Worm (Caenorhabditis elegans) whole organism, L1 larva: Measurements from ENCODE around the gene C30A5.10.

Experiments
- C34B4.2 ChIP-seq: sonication (generic microtip); optimal IDR thresholded peaks from 2 replicates; lab custom pipeline; 2017; ENCODE audit warnings: mild to moderate bottlenecking, missing genetic modification characterization, missing compliant biosample characterization
- F16B12.6 ChIP-seq: fragments of 150-350 bp; optimal IDR thresholded peaks from 2 replicates; lab custom pipeline; 2014; ENCODE audit warnings: missing biosample characterization, missing genetic modification characterization
- Y116A8C.19 ChIP-seq: sonication (generic microtip); optimal IDR thresholded peaks from 2 replicates; lab custom pipeline; 2016; ENCODE audit warnings: missing compliant biosample characterization, missing genetic modification characterization, borderline replicate concordance
- alr-1 ChIP-seq: fragments of 200-800 bp; sonication (Bioruptor generic); optimal IDR thresholded peaks from 2 replicates; lab custom pipeline; 2018; ENCODE audit warnings: borderline replicate concordance, mild to moderate bottlenecking, missing genetic modification characterization, missing compliant biosample characterization
- aly-2 ChIP-seq: fragments of 150-350 bp; optimal IDR thresholded peaks from 2 replicates; lab custom pipeline; 2014; ENCODE audit warnings: missing biosample characterization, missing genetic modification characterization
- ama-1 ChIP-seq: fragments of 150-350 bp; optimal IDR thresholded peaks from 2 replicates; lab custom pipeline; 2014
- blmp-1 ChIP-seq: fragments of 150-350 bp; optimal IDR thresholded peaks from 2 replicates; lab custom pipeline; 2014; ENCODE audit warnings: missing biosample characterization, missing genetic modification characterization
- ceh-8 ChIP-seq: fragments of 200-800 bp; sonication (Bioruptor generic); optimal IDR thresholded peaks from 2 replicates; lab custom pipeline; 2018; ENCODE audit warnings: mild to moderate bottlenecking, missing genetic modification characterization, moderate library complexity, missing compliant biosample characterization
- ceh-82 ChIP-seq, 3 experiments: fragments of 150-350 bp in 1 of 3; sonication (generic microtip) in 2 of 3; optimal IDR thresholded peaks; 2 replicates each; lab custom pipeline; 2014 to 2017; ENCODE audit warnings: missing biosample characterization in 3 of 3, missing genetic modification characterization in 3 of 3
- dsc-1 ChIP-seq: sonication (generic microtip); optimal IDR thresholded peaks from 2 replicates; lab custom pipeline; 2016; ENCODE audit warnings: mild to moderate bottlenecking, missing genetic modification characterization, missing compliant biosample characterization
- efl-1 ChIP-seq, 4 experiments: fragments of 150-350 bp; optimal IDR thresholded peaks in 3 of 4; peaks in 1 of 4; 1 replicate in 1 of 4; 2 replicates in 3 of 4; lab custom pipeline; 2014; ENCODE audit warnings: missing biosample characterization in 2 of 4, missing genetic modification characterization in 2 of 4, missing genetic modification reagents in 2 of 4
- egl-27 ChIP-seq, 2 experiments: fragments of 150-350 bp in 1 of 2; sonication (generic microtip); optimal IDR thresholded peaks; 3 replicates each; lab custom pipeline; 2017 to 2018; ENCODE audit warnings: missing biosample characterization in 2 of 2, missing genetic modification characterization in 2 of 2, missing genetic modification reagents in 2 of 2
- elt-2 ChIP-seq: sonication (generic microtip); optimal IDR thresholded peaks from 2 replicates; lab custom pipeline; 2016; ENCODE audit warnings: missing genetic modification characterization, mild to moderate bottlenecking, inconsistent platforms, missing compliant biosample characterization, missing genetic modification reagents
- elt-3 ChIP-seq, 6 experiments: fragments of 150-350 bp in 1 of 6; sonication (generic microtip); optimal IDR thresholded peaks; 2 replicates each; lab custom pipeline; 2017 to 2018; ENCODE audit warnings: missing biosample characterization in 6 of 6, missing genetic modification characterization in 6 of 6, inconsistent platforms in 1 of 6
- ets-5 ChIP-seq: fragments of 200-800 bp; sonication (Bioruptor generic); IDR thresholded peaks from 2 replicates; pipeline ENCODE4 v1.3.6; 2022; ENCODE audit warnings: missing genetic modification characterization, missing compliant biosample characterization
- fos-1 ChIP-seq: fragments of 150-350 bp; optimal IDR thresholded peaks from 2 replicates; lab custom pipeline; 2014; ENCODE audit warnings: missing biosample characterization, missing genetic modification characterization
- grh-1 ChIP-seq: fragments of 200-800 bp; sonication (Bioruptor generic); IDR thresholded peaks from 2 replicates; pipeline ENCODE4 v1.3.6; 2022; ENCODE audit warnings: missing genetic modification reagents, missing genetic modification characterization, missing compliant biosample characterization
- hpl-2 ChIP-seq: fragments of 150-350 bp; optimal IDR thresholded peaks from 2 replicates; lab custom pipeline; 2014; ENCODE audit warnings: missing biosample characterization, missing genetic modification reagents, missing genetic modification characterization
- irx-1 ChIP-seq: sonication (generic microtip); optimal IDR thresholded peaks from 2 replicates; lab custom pipeline; 2016; ENCODE audit warnings: missing genetic modification characterization, missing compliant biosample characterization
- isw-1 ChIP-seq: fragments of 200-800 bp; sonication (Bioruptor generic); IDR thresholded peaks from 2 replicates; pipeline ENCODE4 v1.3.6; 2022; ENCODE audit warnings: missing genetic modification characterization, missing compliant biosample characterization
- lin-14 ChIP-seq: fragments of 200-800 bp; sonication (Bioruptor generic); optimal IDR thresholded peaks from 2 replicates; lab custom pipeline; 2018; ENCODE audit warnings: mild to moderate bottlenecking, missing genetic modification characterization, moderate library complexity, missing compliant biosample characterization
- lin-35 ChIP-seq, 2 experiments: fragments of 150-350 bp; optimal IDR thresholded peaks; 2 replicates each; lab custom pipeline; 2014; ENCODE audit warnings: missing biosample characterization in 2 of 2, missing genetic modification characterization in 2 of 2, missing genetic modification reagents in 2 of 2
- lin-39 ChIP-seq: fragments of 150-350 bp; optimal IDR thresholded peaks from 2 replicates; lab custom pipeline; 2014; ENCODE audit warnings: missing biosample characterization, missing genetic modification reagents, missing genetic modification characterization
- lir-3 ChIP-seq: sonication (generic microtip); optimal IDR thresholded peaks from 2 replicates; lab custom pipeline; 2016; ENCODE audit warnings: mild to moderate bottlenecking, missing genetic modification characterization, moderate library complexity, missing compliant biosample characterization; ENCODE audit not compliant: poor library complexity
- mdl-1 ChIP-seq, 2 experiments: fragments of 150-350 bp; optimal IDR thresholded peaks; 2 replicates each; lab custom pipeline; 2014 to 2017; ENCODE audit warnings: missing biosample characterization in 2 of 2, missing genetic modification characterization in 2 of 2, inconsistent platforms in 1 of 2
- mef-2 ChIP-seq: fragments of 150-350 bp; optimal IDR thresholded peaks from 2 replicates; lab custom pipeline; 2014; ENCODE audit warnings: missing biosample characterization, missing genetic modification characterization
- nhr-12 ChIP-seq: sonication (generic microtip); optimal IDR thresholded peaks from 2 replicates; lab custom pipeline; 2017; ENCODE audit warnings: missing biosample characterization, missing genetic modification characterization
- nhr-19 ChIP-seq: fragments of 200-800 bp; sonication (Bioruptor generic); conservative IDR thresholded peaks from 2 replicates; pipeline ENCODE4 v1.3.6; 2022; ENCODE audit warnings: missing genetic modification characterization, missing compliant biosample characterization
- nhr-20 ChIP-seq: sonication (generic microtip); optimal IDR thresholded peaks from 2 replicates; lab custom pipeline; 2016; ENCODE audit warnings: mild to moderate bottlenecking, missing genetic modification characterization, missing compliant biosample characterization
- nhr-237 ChIP-seq: fragments of 150-350 bp; optimal IDR thresholded peaks from 2 replicates; lab custom pipeline; 2014; ENCODE audit warnings: missing biosample characterization, missing genetic modification characterization
- nhr-28 ChIP-seq: fragments of 150-350 bp; optimal IDR thresholded peaks from 2 replicates; lab custom pipeline; 2014; ENCODE audit warnings: missing biosample characterization, missing genetic modification characterization
- nhr-47 ChIP-seq: sonication (generic microtip); optimal IDR thresholded peaks from 2 replicates; lab custom pipeline; 2016; ENCODE audit warnings: mild to moderate bottlenecking, missing genetic modification characterization, moderate library complexity, missing compliant biosample characterization
- nhr-71 ChIP-seq: sonication (generic microtip); optimal IDR thresholded peaks from 2 replicates; lab custom pipeline; 2016; ENCODE audit warnings: mild to moderate bottlenecking, missing genetic modification characterization, moderate library complexity, missing compliant biosample characterization
- nhr-76 ChIP-seq: sonication (generic microtip); optimal IDR thresholded peaks from 2 replicates; lab custom pipeline; 2017; ENCODE audit warnings: missing biosample characterization, missing genetic modification characterization
- nhr-84 ChIP-seq: sonication (generic microtip); optimal IDR thresholded peaks from 2 replicates; lab custom pipeline; 2017; ENCODE audit warnings: missing biosample characterization, missing genetic modification characterization
- nhr-85 ChIP-seq: sonication (generic microtip); peaks from one replicate; lab custom pipeline; 2016; ENCODE audit warnings: missing genetic modification characterization, inconsistent platforms, missing compliant biosample characterization
- nhr-90 ChIP-seq: sonication (generic microtip); optimal IDR thresholded peaks from 2 replicates; lab custom pipeline; 2016; ENCODE audit warnings: mild to moderate bottlenecking, missing genetic modification characterization, missing compliant biosample characterization; ENCODE audit not compliant: poor library complexity
- pag-3 ChIP-seq: sonication (generic microtip); optimal IDR thresholded peaks from 2 replicates; lab custom pipeline; 2017; ENCODE audit warnings: missing genetic modification characterization, mild to moderate bottlenecking, missing compliant biosample characterization, antibody characterized with exemption, borderline replicate concordance; ENCODE audit not compliant: insufficient read depth
- pax-3 ChIP-seq: fragments of 200-800 bp; sonication (Bioruptor generic); optimal IDR thresholded peaks from 2 replicates; lab custom pipeline; 2018; ENCODE audit warnings: mild to moderate bottlenecking, missing genetic modification characterization, moderate library complexity, missing compliant biosample characterization
- skn-1 ChIP-seq: fragments of 150-350 bp; optimal IDR thresholded peaks from 2 replicates; lab custom pipeline; 2014; ENCODE audit warnings: missing biosample characterization, missing genetic modification characterization
- snpc-4 ChIP-seq: fragments of 150-350 bp; optimal IDR thresholded peaks from 2 replicates; lab custom pipeline; 2014; ENCODE audit warnings: missing biosample characterization, missing genetic modification characterization
- snu-23 ChIP-seq: sonication (generic microtip); optimal IDR thresholded peaks from 2 replicates; lab custom pipeline; 2016; ENCODE audit warnings: missing genetic modification characterization, missing compliant biosample characterization
- sptf-1 ChIP-seq: fragments of 150-350 bp; optimal IDR thresholded peaks from 2 replicates; lab custom pipeline; 2014; ENCODE audit warnings: missing biosample characterization, missing genetic modification characterization
- swsn-7 ChIP-seq: sonication (generic microtip); optimal IDR thresholded peaks from 2 replicates; lab custom pipeline; 2016; ENCODE audit warnings: missing genetic modification characterization, missing compliant biosample characterization
- unc-130 ChIP-seq: fragments of 150-350 bp; optimal IDR thresholded peaks from 2 replicates; lab custom pipeline; 2017; ENCODE audit warnings: missing biosample characterization, missing genetic modification characterization, inconsistent platforms
- unc-62 ChIP-seq: fragments of 150-350 bp; optimal IDR thresholded peaks from 2 replicates; lab custom pipeline; 2014; ENCODE audit warnings: missing biosample characterization, missing genetic modification reagents, missing genetic modification characterization
- unc-98 ChIP-seq: fragments of 200-800 bp; sonication (Bioruptor generic); IDR thresholded peaks from 2 replicates; pipeline ENCODE4 v1.3.6; 2022; ENCODE audit warnings: missing genetic modification characterization, missing compliant biosample characterization
- vab-15 ChIP-seq: sonication (generic microtip); optimal IDR thresholded peaks from 2 replicates; lab custom pipeline; 2017; ENCODE audit warnings: missing genotype, mild to moderate bottlenecking, missing genetic modification characterization, missing compliant biosample characterization
- xbp-1 ChIP-seq: sonication (generic microtip); optimal IDR thresholded peaks from 2 replicates; lab custom pipeline; 2016; ENCODE audit warnings: missing genetic modification characterization, missing compliant biosample characterization
- zip-4 ChIP-seq: fragments of 200-800 bp; sonication (Bioruptor generic); optimal IDR thresholded peaks from 2 replicates; lab custom pipeline; 2018; ENCODE audit warnings: mild to moderate bottlenecking, missing genetic modification characterization, moderate library complexity, missing compliant biosample characterization
- ztf-11 ChIP-seq, 2 experiments: sonication (generic microtip); optimal IDR thresholded peaks; 2 replicates each; lab custom pipeline; 2016 to 2017; ENCODE audit warnings: missing genetic modification characterization in 2 of 2, missing biosample characterization in 1 of 2, missing compliant biosample characterization in 1 of 2

The C30A5.10 gene

ce11 chrIII:8250007-8250683 lies 40.5 kb upstream of the C30A5.10 start, which contains the start of gene knl-1 (continued):
- TF ChIP-seq nhr-47 (no peak), blmp-1 (tag; lab: Kevin White, UChicago) (peak; percentile 72), egl-27 (tag; optimal IDR thresholded peaks at IDR 0.05; lab: Kevin White, UChicago) (no peak), fos-1 (tag; lab: Kevin White, UChicago) (no peak), nhr-85 (tag; lab: Kevin White, UChicago) (peak; percentile 62), isw-1 (GFP tag; lab: Robert Waterston, UW) (no peak; the same call in 1 of the 2 replicates), nhr-84 (tag; lab: Kevin White, UChicago) (no peak), elt-3 (tag; optimal IDR thresholded peaks at IDR 0.05; lab: Kevin White, UChicago) (peak in 1 of 6 experiments; percentile 22), lin-35 (GFP tag; optimal IDR thresholded peaks at IDR 0.05; lab: Kevin White, UChicago) (peak; percentile 77 to 94), unc-130 (tag; lab: Kevin White, UChicago) (no peak), aly-2 (tag; lab: Kevin White, UChicago) (no peak), pag-3 (no peak), ama-1 (lab: Kevin White, UChicago) (no peak), mef-2 (tag; lab: Kevin White, UChicago) (no peak), snpc-4 (no peak), C34B4.2 (tag; lab: Kevin White, UChicago) (no peak), F16B12.6 (tag; lab: Kevin White, UChicago) (peak; percentile 42), ceh-82 (tag; optimal IDR thresholded peaks at IDR 0.05; lab: Kevin White, UChicago) (peak in 1 of 3 experiments; percentile 61), grh-1 (no peak), skn-1 (tag; lab: Kevin White, UChicago) (peak; percentile 36), vab-15 (tag; lab: Kevin White, UChicago) (peak; percentile 17), unc-62 (no peak), Y116A8C.19 (no peak), lin-39 (tag; lab: Kevin White, UChicago) (no peak), swsn-7 (tag; lab: Kevin White, UChicago) (peak; percentile 17), nhr-28 (no peak), snu-23 (GFP tag; lab: Kevin White, UChicago) (peak; percentile 50), lir-3 (tag; lab: Kevin White, UChicago) (peak; percentile 36), efl-1 (optimal IDR thresholded peaks at IDR 0.05; lab: Kevin White, UChicago) (peak; percentile 84 to 91), efl-1 (GFP tag; optimal IDR thresholded peaks at IDR 0.05 in 1 of 2; lab: Kevin White, UChicago) (peak; percentile 83 to 97), nhr-90 (peak; percentile 25), nhr-12 (tag; lab: Kevin White, UChicago) (no peak), nhr-20 (tag; lab: Kevin White, UChicago) (peak; percentile 27), nhr-76 (tag; lab: Kevin White, UChicago) (no peak), hpl-2 (GFP tag; lab: Kevin White, UChicago) (no peak), irx-1 (tag; lab: Kevin White, UChicago) (no peak), alr-1 (tag; lab: Kevin White, UChicago) (no peak), ets-5 (GFP tag; lab: Robert Waterston, UW) (no peak), nhr-19 (GFP tag; lab: Robert Waterston, UW) (no peak), pax-3 (no peak), sptf-1 (tag; lab: Kevin White, UChicago) (no peak), zip-4 (GFP tag; lab: Kevin White, UChicago) (no peak), ztf-11 (tag; optimal IDR thresholded peaks at IDR 0.05; lab: Kevin White, UChicago) (no peak), dsc-1 (tag; lab: Kevin White, UChicago) (no peak), lin-14 (GFP tag; lab: Kevin White, UChicago) (peak; percentile 46), nhr-71 (tag; lab: Kevin White, UChicago) (no peak), xbp-1 (tag; lab: Kevin White, UChicago) (peak; percentile 22), unc-98 (no peak), mdl-1 (tag; optimal IDR thresholded peaks at IDR 0.05; lab: Kevin White, UChicago) (no peak), ceh-8 (GFP tag; lab: Kevin White, UChicago) (no peak), elt-2 (no peak), nhr-237 (peak; percentile 2)
